Fruit fly (Drosophila melanogaster): ENCODE measurements around the gene CG33783.

DNA sequence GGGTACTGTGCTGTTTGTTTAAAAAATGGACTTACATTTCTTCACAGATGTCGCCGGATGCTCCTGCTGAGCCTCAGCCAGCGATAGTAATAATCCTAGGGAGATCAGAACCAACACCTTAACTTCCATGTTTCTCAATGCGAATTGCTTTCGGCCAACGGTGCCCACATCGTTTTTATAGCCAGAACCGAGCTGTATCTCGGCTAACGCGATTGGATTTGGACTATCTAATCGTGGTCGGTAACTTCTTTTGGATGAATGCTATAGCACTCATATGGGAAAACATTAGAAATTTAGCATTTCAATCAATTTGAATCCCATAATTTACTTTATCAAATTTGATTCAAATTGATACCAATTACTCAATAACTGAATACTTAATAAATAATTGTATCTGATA lies 10.6 kb upstream of the CG33783 start, which contains the start of gene Npc2d:
- no peak for TF ChIP-seq Blimp-1 (GFP tag; optimal IDR thresholded peaks at IDR 0.05)
- TF ChIP-seq Sox15 (GFP tag; optimal IDR thresholded peaks at IDR 0.05), result no peak
- no peak for TF ChIP-seq fd85E (GFP tag; optimal IDR thresholded peaks at IDR 0.05)
- TF ChIP-seq CG8119 (GFP tag; IDR thresholded peaks at IDR 0.05), result no peak
- no peak for TF ChIP-seq OdsH (GFP tag; optimal IDR thresholded peaks at IDR 0.05)
- no peak for TF ChIP-seq Sox14 (GFP tag; optimal IDR thresholded peaks at IDR 0.05)
- no peak for TF ChIP-seq lz (GFP tag; optimal IDR thresholded peaks at IDR 0.05)
- no peak for TF ChIP-seq pdm3 (GFP tag; optimal IDR thresholded peaks at IDR 0.05)
- no peak for TF ChIP-seq fd59A (GFP tag; optimal IDR thresholded peaks at IDR 0.05)
- TF ChIP-seq esn (GFP tag; optimal IDR thresholded peaks at IDR 0.05), result no peak
- TF ChIP-seq dac (GFP tag; optimal IDR thresholded peaks at IDR 0.05), result no peak

Data from whole organism, prepupa.